Worm (Caenorhabditis elegans) whole organism, late embryonic: ENCODE measurements around the gene dsb-2.

Source experiments
- C08G9.2 ChIP-seq: sonication (generic microtip); optimal IDR thresholded peaks from 2 replicates; lab custom pipeline; 2016; ENCODE audit warnings: mild to moderate bottlenecking, missing genetic modification characterization, moderate library complexity, missing compliant biosample characterization
- T23F11.4 ChIP-seq: fragments of 200-800 bp; sonication (Bioruptor generic); optimal IDR thresholded peaks from 2 replicates; lab custom pipeline; 2018; ENCODE audit warnings: mild to moderate bottlenecking, missing genetic modification characterization, missing compliant biosample characterization
- Y22D7AL.16 ChIP-seq: sonication (generic microtip); optimal IDR thresholded peaks from 2 replicates; lab custom pipeline; 2016; ENCODE audit warnings: missing genetic modification characterization, missing compliant biosample characterization
- ahr-1 ChIP-seq: sonication (generic microtip); optimal IDR thresholded peaks from 2 replicates; lab custom pipeline; 2016; ENCODE audit warnings: missing genetic modification characterization, missing compliant biosample characterization
- ceh-14 ChIP-seq: sonication (generic microtip); optimal IDR thresholded peaks from 2 replicates; lab custom pipeline; 2016; ENCODE audit warnings: missing genotype, missing genetic modification characterization, missing compliant biosample characterization
- ceh-19 ChIP-seq: fragments of 200-800 bp; sonication (Bioruptor generic); optimal IDR thresholded peaks from 2 replicates; lab custom pipeline; 2018; ENCODE audit warnings: mild to moderate bottlenecking, missing genetic modification characterization, missing compliant biosample characterization
- ceh-2 ChIP-seq: sonication (generic microtip); optimal IDR thresholded peaks from 2 replicates; lab custom pipeline; 2016; ENCODE audit warnings: missing genotype, missing genetic modification characterization, missing compliant biosample characterization
- ceh-22 ChIP-seq: sonication (generic microtip); optimal IDR thresholded peaks from 2 replicates; lab custom pipeline; 2017; ENCODE audit warnings: missing biosample characterization, missing genetic modification characterization
- ceh-31 ChIP-seq: sonication (generic microtip); optimal IDR thresholded peaks from 2 replicates; lab custom pipeline; 2016; ENCODE audit warnings: missing genetic modification characterization, missing compliant biosample characterization
- ceh-34 ChIP-seq: sonication (generic microtip); optimal IDR thresholded peaks from 2 replicates; lab custom pipeline; 2016; ENCODE audit warnings: mild to moderate bottlenecking, missing genetic modification characterization, missing compliant biosample characterization
- ceh-45 ChIP-seq: fragments of 200-800 bp; sonication (Bioruptor generic); IDR thresholded peaks from 2 replicates; pipeline ENCODE4 v1.3.6; 2022; ENCODE audit warnings: missing genetic modification reagents, missing genetic modification characterization, missing compliant biosample characterization
- ceh-48 ChIP-seq: sonication (generic microtip); optimal IDR thresholded peaks from 2 replicates; lab custom pipeline; 2016; ENCODE audit warnings: missing genetic modification characterization, inconsistent platforms, missing compliant biosample characterization
- ceh-6 ChIP-seq: fragments of 200-800 bp; sonication (Bioruptor generic); optimal IDR thresholded peaks from 2 replicates; lab custom pipeline; 2018; ENCODE audit warnings: mild to moderate bottlenecking, missing genetic modification characterization, missing compliant biosample characterization
- dmd-4 ChIP-seq: sonication (generic microtip); optimal IDR thresholded peaks from 2 replicates; lab custom pipeline; 2016; ENCODE audit warnings: borderline replicate concordance, missing genetic modification characterization, missing compliant biosample characterization
- dve-1 ChIP-seq: sonication (generic microtip); optimal IDR thresholded peaks from 2 replicates; lab custom pipeline; 2017; ENCODE audit warnings: antibody characterized with exemption, mild to moderate bottlenecking, missing genetic modification characterization, missing compliant biosample characterization
- eyg-1 ChIP-seq: sonication (generic microtip); optimal IDR thresholded peaks from 2 replicates; lab custom pipeline; 2016; ENCODE audit warnings: missing genotype, missing genetic modification characterization, missing compliant biosample characterization
- fax-1 ChIP-seq: sonication (generic microtip); optimal IDR thresholded peaks from 2 replicates; lab custom pipeline; 2016; ENCODE audit warnings: missing genotype, missing genetic modification characterization, missing compliant biosample characterization
- fkh-10 ChIP-seq: fragments of 150-350 bp; optimal IDR thresholded peaks from 2 replicates; lab custom pipeline; 2014; ENCODE audit warnings: missing biosample characterization, missing genetic modification reagents, missing genetic modification characterization
- fkh-6 ChIP-seq: sonication (generic microtip); optimal IDR thresholded peaks from 2 replicates; lab custom pipeline; 2016; ENCODE audit warnings: missing genetic modification characterization, missing compliant biosample characterization
- gmeb-2 ChIP-seq: sonication (generic microtip); optimal IDR thresholded peaks from 2 replicates; lab custom pipeline; 2016; ENCODE audit warnings: missing genetic modification characterization, inconsistent platforms, missing compliant biosample characterization
- hlh-13 ChIP-seq: fragments of 200-800 bp; sonication (Bioruptor generic); optimal IDR thresholded peaks from 2 replicates; lab custom pipeline; 2018; ENCODE audit warnings: mild to moderate bottlenecking, missing genetic modification characterization, missing compliant biosample characterization
- hlh-30 ChIP-seq: sonication (generic microtip); optimal IDR thresholded peaks from 2 replicates; lab custom pipeline; 2017; ENCODE audit warnings: antibody characterized with exemption, missing genetic modification characterization, missing compliant biosample characterization; ENCODE audit not compliant: insufficient read depth
- madf-2 ChIP-seq: sonication (generic microtip); optimal IDR thresholded peaks from 2 replicates; lab custom pipeline; 2017; ENCODE audit warnings: missing genetic modification characterization, missing compliant biosample characterization
- mec-3 ChIP-seq: sonication (generic microtip); optimal IDR thresholded peaks from 2 replicates; lab custom pipeline; 2016; ENCODE audit warnings: borderline replicate concordance, missing genetic modification characterization, missing compliant biosample characterization
- nfya-1 ChIP-seq: sonication (generic microtip); optimal IDR thresholded peaks from 2 replicates; lab custom pipeline; 2017; ENCODE audit warnings: missing genetic modification characterization, mild to moderate bottlenecking, missing compliant biosample characterization, antibody characterized with exemption, moderate library complexity
- pat-9 ChIP-seq: fragments of 200-800 bp; sonication (Bioruptor generic); optimal IDR thresholded peaks from 2 replicates; lab custom pipeline; 2018; ENCODE audit warnings: mild to moderate bottlenecking, missing genetic modification characterization, moderate library complexity, missing compliant biosample characterization
- pax-1 ChIP-seq: fragments of 150-350 bp; optimal IDR thresholded peaks from 2 replicates; lab custom pipeline; 2014; ENCODE audit warnings: missing biosample characterization, missing genetic modification characterization
- pha-2 ChIP-seq: sonication (generic microtip); optimal IDR thresholded peaks from 2 replicates; lab custom pipeline; 2017; ENCODE audit warnings: mild to moderate bottlenecking, missing genetic modification characterization, missing compliant biosample characterization
- pha-4 ChIP-seq: fragments of 150-350 bp; optimal IDR thresholded peaks from 2 replicates; lab custom pipeline; 2018; ENCODE audit warnings: missing biosample characterization, missing genetic modification reagents, missing genetic modification characterization
- pqm-1 ChIP-seq: sonication (generic microtip); optimal IDR thresholded peaks from 2 replicates; lab custom pipeline; 2016; ENCODE audit warnings: missing genetic modification characterization, missing compliant biosample characterization
- rnt-1 ChIP-seq: sonication (generic microtip); optimal IDR thresholded peaks from 2 replicates; lab custom pipeline; 2016; ENCODE audit warnings: missing genetic modification characterization, missing compliant biosample characterization
- sdc-2 ChIP-seq: sonication (generic microtip); optimal IDR thresholded peaks from 2 replicates; lab custom pipeline; 2016; ENCODE audit warnings: missing genotype, missing genetic modification characterization, missing compliant biosample characterization
- sox-2 ChIP-seq: fragments of 200-800 bp; sonication (Bioruptor generic); IDR thresholded peaks from 2 replicates; pipeline ENCODE4 v1.3.6; 2022; ENCODE audit warnings: missing genetic modification reagents, missing genetic modification characterization, missing compliant biosample characterization
- tbx-2 ChIP-seq: sonication (generic microtip); optimal IDR thresholded peaks from 2 replicates; lab custom pipeline; 2016; ENCODE audit warnings: missing genetic modification characterization, missing compliant biosample characterization
- tbx-7 ChIP-seq: sonication (generic microtip); optimal IDR thresholded peaks from 2 replicates; lab custom pipeline; 2016; ENCODE audit warnings: missing genotype, missing genetic modification characterization, missing compliant biosample characterization
- ttx-3 ChIP-seq: sonication (generic microtip); optimal IDR thresholded peaks from 2 replicates; lab custom pipeline; 2016; ENCODE audit warnings: missing genetic modification reagents, missing genetic modification characterization, missing compliant biosample characterization
- unc-3 ChIP-seq, 2 experiments: fragments of 200-800 bp in 1 of 2; sonication (Bioruptor generic) in 1 of 2; sonication (generic microtip) in 1 of 2; conservative IDR thresholded peaks in 1 of 2; optimal IDR thresholded peaks in 1 of 2; 2 replicates each; pipeline versions ENCODE4 v1.3.6 to Lab custom; 2016 to 2022; ENCODE audit warnings: missing compliant biosample characterization in 2 of 2, missing genetic modification characterization in 2 of 2, missing genetic modification reagents in 1 of 2
- unc-42 ChIP-seq: sonication (generic microtip); optimal IDR thresholded peaks from 2 replicates; lab custom pipeline; 2016; ENCODE audit warnings: missing genotype, missing genetic modification characterization, missing compliant biosample characterization
- unc-55 ChIP-seq: sonication (generic microtip); optimal IDR thresholded peaks from 2 replicates; lab custom pipeline; 2017; ENCODE audit warnings: missing biosample characterization, missing genetic modification reagents, missing genetic modification characterization
- unc-86 ChIP-seq: sonication (generic microtip); optimal IDR thresholded peaks from 2 replicates; lab custom pipeline; 2016; ENCODE audit warnings: missing genetic modification characterization, missing compliant biosample characterization
- zip-5 ChIP-seq: sonication (generic microtip); optimal IDR thresholded peaks from 2 replicates; lab custom pipeline; 2016; ENCODE audit warnings: missing genetic modification characterization, missing compliant biosample characterization

Gene dsb-2

DNA sequence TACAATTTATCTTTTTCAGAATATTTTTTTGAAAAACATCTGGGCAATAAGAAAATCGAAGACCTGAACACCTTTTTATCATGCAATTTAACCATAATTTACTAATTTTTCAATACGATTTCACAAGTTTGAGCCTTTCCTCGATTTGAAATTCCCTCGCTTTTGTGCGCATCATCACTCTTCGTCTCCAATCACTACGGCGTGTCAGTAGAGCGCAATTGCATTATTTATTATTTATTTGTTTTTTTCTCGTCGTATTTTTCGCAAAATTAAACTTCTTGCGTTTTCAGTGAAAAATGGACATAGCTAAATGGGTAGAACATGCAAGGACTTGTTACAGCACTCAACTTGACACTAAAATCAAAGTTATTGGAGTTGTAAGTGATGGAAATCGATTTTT lies 30.2 kb downstream of the dsb-2 start, which contains the start of gene smg-8:
TSS of gene smg-8 (plus strand) at position 266 of the 400 bp plus-strand sequence.
- no peak for TF ChIP-seq ceh-2 (tag; lab: Kevin White, UChicago)
- no peak for TF ChIP-seq mec-3 (tag; lab: Kevin White, UChicago)
- TF ChIP-seq ahr-1 (tag; lab: Kevin White, UChicago): no peak
- peak; percentile 77 for TF ChIP-seq unc-55 (GFP tag; lab: Kevin White, UChicago)
- no peak for TF ChIP-seq ceh-14 (tag; lab: Kevin White, UChicago)
- no peak for TF ChIP-seq ttx-3
- TF ChIP-seq gmeb-2 (tag; lab: Kevin White, UChicago): no peak
- TF ChIP-seq ceh-34 (tag; lab: Kevin White, UChicago): peak; percentile 15
- TF ChIP-seq pqm-1 (tag; lab: Kevin White, UChicago): no peak
- peak; percentile 30 for TF ChIP-seq pax-1 (tag; lab: Kevin White, UChicago)
- peak; percentile 27 for TF ChIP-seq tbx-2 (tag; lab: Kevin White, UChicago)
- TF ChIP-seq pha-2 (tag; lab: Kevin White, UChicago): no peak
- TF ChIP-seq ceh-22 (tag; lab: Kevin White, UChicago): no peak
- no peak for TF ChIP-seq madf-2 (tag; lab: Kevin White, UChicago)
- peak; percentile 44 for TF ChIP-seq ceh-31
- peak; percentile 80 for TF ChIP-seq nfya-1 (tag; lab: Kevin White, UChicago)
- TF ChIP-seq fkh-10 (GFP tag; lab: Kevin White, UChicago): no peak
- TF ChIP-seq ceh-45 (GFP tag; lab: Robert Waterston, UW): no peak
- TF ChIP-seq fkh-6: no peak
- no peak for TF ChIP-seq fax-1 (tag; lab: Kevin White, UChicago)
- TF ChIP-seq sdc-2 (tag; lab: Kevin White, UChicago): no peak
- TF ChIP-seq dmd-4 (tag; lab: Kevin White, UChicago): no peak
- TF ChIP-seq eyg-1 (tag; lab: Kevin White, UChicago): no peak
- peak; percentile 66 for TF ChIP-seq unc-42 (tag; lab: Kevin White, UChicago)
- no peak for TF ChIP-seq unc-86 (tag; lab: Kevin White, UChicago)
- no peak for TF ChIP-seq ceh-19 (GFP tag; lab: Kevin White, UChicago)
- TF ChIP-seq rnt-1: no peak
- no peak for TF ChIP-seq Y22D7AL.16 (tag; lab: Kevin White, UChicago)
- peak; percentile 59 for TF ChIP-seq dve-1 (tag; lab: Kevin White, UChicago)
- TF ChIP-seq zip-5 (tag; lab: Kevin White, UChicago): no peak
- TF ChIP-seq unc-3 (GFP tag; conservative IDR thresholded peaks at IDR 0.05; lab: Robert Waterston, UW): no peak
- no peak for TF ChIP-seq unc-3 (tag; optimal IDR thresholded peaks at IDR 0.05; lab: Kevin White, UChicago)
- no peak for TF ChIP-seq hlh-30 (tag; lab: Kevin White, UChicago)
- TF ChIP-seq pha-4 (tag; lab: Kevin White, UChicago): no peak
- no peak for TF ChIP-seq ceh-6 (GFP tag; lab: Kevin White, UChicago)

DNA sequence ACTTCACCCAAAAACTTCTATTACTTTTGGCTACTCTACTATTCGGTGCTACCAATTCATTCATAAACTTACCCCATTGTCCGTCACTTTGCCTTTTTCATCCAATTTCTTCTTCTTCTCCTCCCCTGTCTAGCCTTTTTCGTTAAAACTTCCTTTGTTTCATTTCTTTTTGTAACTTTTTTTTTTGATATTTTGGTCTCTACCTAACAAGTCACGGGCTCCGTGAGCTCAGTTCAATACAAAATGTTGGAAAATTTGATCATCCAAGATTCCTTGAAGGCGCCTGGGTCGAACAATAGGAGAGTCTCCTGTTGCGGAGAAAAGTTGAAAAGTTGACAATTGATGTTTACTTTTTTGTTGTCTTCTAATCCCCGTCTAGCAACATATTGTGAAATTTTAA lies 41.0 kb downstream of the dsb-2 start:
- TF ChIP-seq unc-55 (GFP tag; lab: Kevin White, UChicago) (no peak), ceh-31 (no peak), Y22D7AL.16 (tag; lab: Kevin White, UChicago) (no peak), pat-9 (tag; lab: Kevin White, UChicago) (no peak), T23F11.4 (GFP tag; lab: Kevin White, UChicago) (no peak), ahr-1 (tag; lab: Kevin White, UChicago) (no peak), C08G9.2 (tag; lab: Kevin White, UChicago) (no peak), sox-2 (no peak), ceh-48 (tag; lab: Kevin White, UChicago) (no peak), fkh-10 (GFP tag; lab: Kevin White, UChicago) (no peak), tbx-7 (tag; lab: Kevin White, UChicago) (no peak), rnt-1 (no peak), ceh-45 (GFP tag; lab: Robert Waterston, UW) (no peak), hlh-13 (GFP tag; lab: Kevin White, UChicago) (no peak)
